Fruit fly (Drosophila melanogaster) whole organism: ENCODE measurements around the gene dnc.
A peak's percentile ranks its signal among the peaks of the same experiment; 100 is the strongest.

ENCODE experiments used
- CG8478 ChIP-seq: fragments of >200 bp; optimal IDR thresholded peaks from 2 replicates; lab custom pipeline; 2018; ENCODE audit warnings: inconsistent platforms
- Dll ChIP-seq: fragments of >200 bp; optimal IDR thresholded peaks from 2 replicates; lab custom pipeline; 2017
- EcR ChIP-seq, 2 experiments: fragments of >200 bp; optimal IDR thresholded peaks; 2 replicates each; lab custom pipeline; 2017; ENCODE audit warnings: missing biosample characterization in 2 of 2, missing genetic modification characterization in 2 of 2, missing genetic modification reagents in 2 of 2
- pan ChIP-seq: fragments of >200 bp; optimal IDR thresholded peaks from 2 replicates; lab custom pipeline; 2017
- psq ChIP-seq: fragments of >200 bp; optimal IDR thresholded peaks from 2 replicates; lab custom pipeline; 2017
- usp ChIP-seq: fragments of >200 bp; optimal IDR thresholded peaks from 2 replicates; lab custom pipeline; 2017; ENCODE audit warnings: missing biosample characterization, missing genetic modification characterization, mixed read lengths

DNA sequence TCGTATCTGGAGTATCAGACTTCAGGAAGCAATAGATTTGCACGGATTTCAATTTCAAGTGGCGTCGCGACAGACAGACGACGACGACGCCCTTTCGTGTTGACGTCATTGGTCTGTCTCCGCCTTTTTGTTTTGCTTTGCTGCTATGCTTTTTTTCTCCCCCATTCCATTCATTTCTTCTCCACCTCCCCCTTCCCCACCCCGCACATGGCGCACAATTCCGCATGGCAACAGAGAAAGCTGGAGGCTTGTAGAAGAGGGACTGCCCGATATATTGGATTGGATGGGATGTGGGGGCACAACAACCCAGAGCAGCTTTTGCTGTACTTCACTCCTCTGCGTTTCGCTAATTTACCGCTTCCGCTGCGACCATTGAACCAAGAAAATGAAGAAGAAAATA lies 207.6 kb downstream of the dnc start:
- TF ChIP-seq psq (no peak), Dll (lab: Kevin White, UChicago) (no peak), CG8478 (no peak), pan (lab: Kevin White, UChicago) (no peak), usp (GFP tag; lab: Kevin White, UChicago) (no peak), EcR (GFP tag; optimal IDR thresholded peaks at IDR 0.05; lab: Kevin White, UChicago) (peak in 1 of 2 experiments; percentile 30)
